Worm (Caenorhabditis elegans): ENCODE results near the gene nhr-115.

DNA sequence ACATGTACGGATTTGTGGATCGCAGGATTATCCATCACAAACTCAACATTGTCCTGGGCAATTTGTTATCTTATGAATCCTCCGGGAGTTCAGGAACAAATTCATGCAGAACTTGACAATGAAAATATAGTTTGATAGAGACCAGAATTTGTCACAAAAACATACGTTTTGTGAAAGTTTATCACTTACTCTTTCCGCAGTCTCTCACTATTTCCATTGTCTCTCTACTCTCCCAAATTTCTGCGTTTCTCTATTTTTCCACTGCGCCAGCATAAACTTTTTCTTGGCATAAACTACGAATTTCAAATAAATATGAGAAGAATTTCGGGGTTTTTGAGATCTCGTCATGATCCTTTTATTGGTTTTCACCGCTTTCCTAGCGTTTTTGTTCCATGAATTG is 49.7 kb upstream of the nhr-115 start, which contains the start of gene cyp-33C3:
- no peak for TF ChIP-seq ama-1 (optimal IDR thresholded peaks at IDR 0.05)
- no peak for TF ChIP-seq ets-7 (tag; optimal IDR thresholded peaks at IDR 0.05)
- no peak for TF ChIP-seq ceh-13 (GFP tag; optimal IDR thresholded peaks at IDR 0.05)
- no peak for TF ChIP-seq hmbx-1 (tag; optimal IDR thresholded peaks at IDR 0.05)
- no peak for TF ChIP-seq hmg-4 (GFP tag; optimal IDR thresholded peaks at IDR 0.05)
- no peak for TF ChIP-seq scrt-1 (GFP tag; IDR thresholded peaks at IDR 0.05)
- no peak for TF ChIP-seq tbx-11 (GFP tag; IDR thresholded peaks at IDR 0.05)
- TF ChIP-seq F13C5.2 (tag; optimal IDR thresholded peaks at IDR 0.05), result no peak
- no peak for TF ChIP-seq sea-1 (GFP tag; conservative IDR thresholded peaks at IDR 0.05)
- no peak for TF ChIP-seq flt-1 (GFP tag; IDR thresholded peaks at IDR 0.05)
- no peak for TF ChIP-seq pes-1 (GFP tag; IDR thresholded peaks at IDR 0.05)
- no peak for TF ChIP-seq B0310.2 (tag; optimal IDR thresholded peaks at IDR 0.05)
